Fruit fly (Drosophila melanogaster) whole organism, embryonic: ENCODE results near the gene nuf.
A peak's percentile ranks its signal among the peaks of the same experiment; 100 is the strongest.

ENCODE experiments used
- Adf1 ChIP-seq: fragments of 200-800 bp; sonication (Bioruptor generic); IDR thresholded peaks from 2 replicates; pipeline ENCODE4 v1.3.6; 2022; ENCODE audit warnings: missing biosample characterization, missing genetic modification characterization
- Awh ChIP-seq: fragments of 200-800 bp; sonication (Bioruptor generic); IDR thresholded peaks from 2 replicates; pipeline ENCODE4, ENCODE4 v1.3.6; 2022; ENCODE audit warnings: missing biosample characterization, missing genetic modification characterization
- Bteb2 ChIP-seq: fragments of 200-800 bp; sonication (Bioruptor generic); optimal IDR thresholded peaks from 2 replicates; lab custom pipeline; 2016; ENCODE audit warnings: missing biosample characterization, missing genetic modification characterization
- CG10431 ChIP-seq: fragments of 200-800 bp; sonication (Bioruptor generic); optimal IDR thresholded peaks from 3 replicates; lab custom pipeline; 2018; ENCODE audit warnings: missing biosample characterization, mild to moderate bottlenecking, missing genetic modification characterization
- CG11247 ChIP-seq: fragments of 200-800 bp; sonication (Bioruptor generic); IDR thresholded peaks from 2 replicates; pipeline ENCODE4 v1.3.6; 2022; ENCODE audit warnings: missing biosample characterization, missing genetic modification characterization
- CG12769 ChIP-seq: fragments of 200-800 bp; sonication (Bioruptor generic); optimal IDR thresholded peaks from 2 replicates; lab custom pipeline; 2019; ENCODE audit warnings: missing biosample characterization, mild to moderate bottlenecking, missing genetic modification characterization, moderate library complexity
- CG13287 ChIP-seq: fragments of 200-800 bp; sonication (Bioruptor generic); IDR thresholded peaks from 2 replicates; pipeline ENCODE4 v1.3.6; 2022; ENCODE audit warnings: missing biosample characterization, missing genetic modification characterization; ENCODE audit not compliant: partially characterized antibody
- CG14667 ChIP-seq: fragments of 200-800 bp; sonication (Bioruptor generic); IDR thresholded peaks from 2 replicates; pipeline ENCODE4 v1.3.6; 2022; ENCODE audit warnings: missing biosample characterization, missing genetic modification characterization
- CG15514 ChIP-seq: fragments of 200-800 bp; sonication (Bioruptor generic); optimal IDR thresholded peaks from 3 replicates; lab custom pipeline; 2017; ENCODE audit warnings: missing biosample characterization, missing genetic modification characterization, mild to moderate bottlenecking, moderate library complexity, missing genetic modification reagents
- CG2202 ChIP-seq: fragments of 200-800 bp; sonication (Bioruptor generic); optimal IDR thresholded peaks from 2 replicates; lab custom pipeline; 2018; ENCODE audit warnings: missing biosample characterization, mild to moderate bottlenecking, missing genetic modification characterization
- CG32772 ChIP-seq: fragments of 200-800 bp; sonication (Bioruptor generic); IDR thresholded peaks from 2 replicates; pipeline ENCODE4 v1.3.6; 2022; ENCODE audit warnings: missing biosample characterization, missing genetic modification characterization
- CG3407 ChIP-seq: fragments of 200-800 bp; sonication (Bioruptor generic); optimal IDR thresholded peaks from 2 replicates; lab custom pipeline; 2018; ENCODE audit warnings: missing biosample characterization, mild to moderate bottlenecking, missing genetic modification characterization
- CG3838 ChIP-seq: fragments of 200-800 bp; sonication (Bioruptor generic); optimal IDR thresholded peaks from 3 replicates; lab custom pipeline; 2016; ENCODE audit warnings: missing biosample characterization, missing genetic modification characterization
- CG4854 ChIP-seq: fragments of 200-800 bp; sonication (Bioruptor generic); optimal IDR thresholded peaks from 2 replicates; lab custom pipeline; 2016; ENCODE audit warnings: missing biosample characterization, missing genetic modification characterization, inconsistent platforms
- CG6683 ChIP-seq: fragments of 200-800 bp; sonication (Bioruptor generic); optimal IDR thresholded peaks from 2 replicates; lab custom pipeline; 2017; ENCODE audit warnings: missing biosample characterization, mild to moderate bottlenecking, missing genetic modification characterization, missing genetic modification reagents
- CG7745 ChIP-seq: fragments of 200-800 bp; sonication (Bioruptor generic); optimal IDR thresholded peaks from 2 replicates; lab custom pipeline; 2018; ENCODE audit warnings: missing biosample characterization, mild to moderate bottlenecking, missing genetic modification characterization, moderate library complexity
- CG8290 ChIP-seq, 3 experiments: fragments of 200-800 bp; sonication (Bioruptor generic); optimal IDR thresholded peaks; 2 replicates each; lab custom pipeline; 2016 to 2019; ENCODE audit warnings: missing biosample characterization in 3 of 3, missing genetic modification characterization in 3 of 3, mild to moderate bottlenecking in 2 of 3, moderate library complexity in 1 of 3
- CG9215 ChIP-seq: fragments of 200-800 bp; sonication (Bioruptor generic); IDR thresholded peaks from 2 replicates; pipeline ENCODE4 v1.3.6; 2022; ENCODE audit warnings: missing biosample characterization, missing genetic modification characterization
- CG9437 ChIP-seq: fragments of 200-800 bp; sonication (Bioruptor generic); optimal IDR thresholded peaks from 2 replicates; lab custom pipeline; 2018; ENCODE audit warnings: missing biosample characterization, mild to moderate bottlenecking, missing genetic modification characterization
- CG9817 ChIP-seq: fragments of 200-800 bp; sonication (Bioruptor generic); optimal IDR thresholded peaks from 2 replicates; lab custom pipeline; 2018; ENCODE audit warnings: missing biosample characterization, mild to moderate bottlenecking, missing genetic modification characterization, moderate library complexity
- Doc2 ChIP-seq: fragments of 200-800 bp; sonication (Bioruptor generic); IDR thresholded peaks from 2 replicates; pipeline ENCODE4 v1.3.6; 2022; ENCODE audit warnings: missing biosample characterization, missing genetic modification characterization
- Ets65A ChIP-seq: fragments of 200-800 bp; sonication (Bioruptor generic); peaks from one replicate; lab custom pipeline; 2016; ENCODE audit warnings: missing biosample characterization, missing genetic modification characterization
- Lpt ChIP-seq: fragments of >200 bp; optimal IDR thresholded peaks from 2 replicates; lab custom pipeline; 2018; ENCODE audit warnings: missing biosample characterization, missing genetic modification characterization
- MBD-R2 ChIP-seq: fragments of 200-800 bp; sonication (Bioruptor generic); IDR thresholded peaks from 2 replicates; pipeline ENCODE4 v1.3.6; 2022; ENCODE audit warnings: missing biosample characterization, missing genetic modification characterization
- Mad ChIP-seq: fragments of 200-800 bp; sonication (Bioruptor generic); optimal IDR thresholded peaks from 2 replicates; lab custom pipeline; 2016; ENCODE audit warnings: missing biosample characterization, missing genetic modification characterization
- Meics ChIP-seq: fragments of 200-800 bp; sonication (Bioruptor generic); optimal IDR thresholded peaks from 2 replicates; lab custom pipeline; 2017; ENCODE audit warnings: missing biosample characterization, mild to moderate bottlenecking, missing genetic modification characterization
- Nf-YC ChIP-seq: fragments of 200-800 bp; optimal IDR thresholded peaks from 3 replicates; lab custom pipeline; 2019; ENCODE audit warnings: missing biosample characterization, mild to moderate bottlenecking, missing genetic modification characterization, moderate library complexity
- Poxn ChIP-seq: fragments of 200-800 bp; sonication (Bioruptor generic); IDR thresholded peaks from 2 replicates; pipeline ENCODE4 v1.3.6; 2022; ENCODE audit warnings: missing biosample characterization, missing genetic modification characterization
- Six4 ChIP-seq: fragments of 200-800 bp; sonication (Bioruptor generic); optimal IDR thresholded peaks from 2 replicates; lab custom pipeline; 2016; ENCODE audit warnings: missing biosample characterization, missing genetic modification characterization
- Sox100B ChIP-seq: fragments of 200-800 bp; sonication (Bioruptor generic); optimal IDR thresholded peaks from 3 replicates; lab custom pipeline; 2018; ENCODE audit warnings: missing biosample characterization, mild to moderate bottlenecking, missing genetic modification characterization
- Sry-β ChIP-seq: fragments of 200-800 bp; sonication (Bioruptor generic); optimal IDR thresholded peaks from 2 replicates; lab custom pipeline; 2018; ENCODE audit warnings: missing biosample characterization, mild to moderate bottlenecking, missing genetic modification characterization, moderate library complexity
- abd-A ChIP-seq: fragments of 200-800 bp; sonication (Bioruptor generic); optimal IDR thresholded peaks from 3 replicates; lab custom pipeline; 2019; ENCODE audit warnings: missing biosample characterization, mild to moderate bottlenecking, missing genetic modification characterization, moderate library complexity
- ato ChIP-seq: fragments of 200-800 bp; sonication (Bioruptor generic); IDR thresholded peaks from 2 replicates; pipeline ENCODE4 v1.3.6; 2022; ENCODE audit warnings: missing biosample characterization, missing genetic modification characterization; ENCODE audit not compliant: partially characterized antibody
- cas ChIP-seq: fragments of 200-800 bp; sonication (Bioruptor generic); IDR thresholded peaks from 2 replicates; pipeline ENCODE4 v1.3.6; 2022; ENCODE audit warnings: missing biosample characterization, missing genetic modification characterization
- chif ChIP-seq, 2 experiments: fragments of 200-800 bp; sonication (Bioruptor generic); optimal IDR thresholded peaks; 3 replicates each; lab custom pipeline; 2016; ENCODE audit warnings: missing biosample characterization in 2 of 2, missing genetic modification characterization in 2 of 2
- ci ChIP-seq: fragments of 200-800 bp; sonication (Bioruptor generic); IDR thresholded peaks from 3 replicates; pipeline ENCODE4 v1.3.6; 2022; ENCODE audit warnings: missing biosample characterization, missing genetic modification characterization
- croc ChIP-seq: fragments of 200-800 bp; sonication (Bioruptor generic); conservative IDR thresholded peaks from 3 replicates; pipeline ENCODE4 v1.3.6; 2022; ENCODE audit warnings: missing biosample characterization, missing genetic modification characterization
- eve ChIP-seq, 2 experiments: fragments of >200 bp; optimal IDR thresholded peaks; 2 replicates each; lab custom pipeline; 2017; ENCODE audit warnings: missing biosample characterization in 2 of 2, missing genetic modification characterization in 2 of 2
- fd102C ChIP-seq: fragments of 200-800 bp; sonication (Bioruptor generic); optimal IDR thresholded peaks from 2 replicates; lab custom pipeline; 2018; ENCODE audit warnings: missing biosample characterization, mild to moderate bottlenecking, missing genetic modification characterization, moderate library complexity
- gsb-n ChIP-seq: fragments of 200-800 bp; sonication (Bioruptor generic); optimal IDR thresholded peaks from 3 replicates; lab custom pipeline; 2018; ENCODE audit warnings: missing biosample characterization, mild to moderate bottlenecking, missing genetic modification characterization
- ken ChIP-seq: fragments of 200-800 bp; sonication (Bioruptor generic); IDR thresholded peaks from 3 replicates; pipeline ENCODE4 v1.3.6; 2022; ENCODE audit warnings: missing biosample characterization, missing genetic modification characterization
- knrl ChIP-seq: fragments of 200-800 bp; sonication (Bioruptor generic); IDR thresholded peaks from 3 replicates; pipeline ENCODE4 v1.3.6; 2022; ENCODE audit warnings: missing biosample characterization, missing genetic modification characterization; ENCODE audit not compliant: partially characterized antibody
- nmo ChIP-seq: fragments of 200-800 bp; sonication (Bioruptor generic); optimal IDR thresholded peaks from 2 replicates; lab custom pipeline; 2018; ENCODE audit warnings: missing biosample characterization, mild to moderate bottlenecking, missing genetic modification characterization, moderate library complexity
- pnt ChIP-seq: fragments of 200-800 bp; sonication (Bioruptor generic); optimal IDR thresholded peaks from 3 replicates; lab custom pipeline; 2016; ENCODE audit warnings: missing biosample characterization, missing genetic modification characterization
- repo ChIP-seq: fragments of 200-800 bp; sonication (Bioruptor generic); optimal IDR thresholded peaks from 2 replicates; lab custom pipeline; 2016; ENCODE audit warnings: missing biosample characterization, missing genetic modification characterization
- sd ChIP-seq: fragments of 200-800 bp; sonication (Bioruptor generic); optimal IDR thresholded peaks from 3 replicates; lab custom pipeline; 2018; ENCODE audit warnings: missing biosample characterization, mild to moderate bottlenecking, missing genetic modification characterization, moderate library complexity
- sim ChIP-seq: fragments of 200-800 bp; sonication (Bioruptor generic); IDR thresholded peaks from 2 replicates; pipeline ENCODE4 v1.3.6; 2022; ENCODE audit warnings: missing biosample characterization, missing genetic modification characterization
- ssp ChIP-seq: fragments of 200-800 bp; sonication (Bioruptor generic); IDR thresholded peaks from 2 replicates; pipeline ENCODE4 v1.3.6; 2022; ENCODE audit warnings: missing biosample characterization, missing genetic modification characterization
- trh ChIP-seq: fragments of 200-800 bp; sonication (Bioruptor generic); optimal IDR thresholded peaks from 2 replicates; lab custom pipeline; 2016; ENCODE audit warnings: missing biosample characterization, missing genetic modification characterization
- tx ChIP-seq: fragments of 200-800 bp; sonication (Bioruptor generic); optimal IDR thresholded peaks from 2 replicates; lab custom pipeline; 2016; ENCODE audit warnings: missing biosample characterization, missing genetic modification characterization
- vfl ChIP-seq: fragments of 200-800 bp; sonication (Bioruptor generic); optimal IDR thresholded peaks from 2 replicates; lab custom pipeline; 2016; ENCODE audit warnings: missing biosample characterization, missing genetic modification characterization
- zf30C ChIP-seq: fragments of 200-800 bp; sonication (Bioruptor generic); optimal IDR thresholded peaks from 3 replicates; lab custom pipeline; 2018; ENCODE audit warnings: missing biosample characterization, mild to moderate bottlenecking, missing genetic modification characterization

Gene nuf

DNA sequence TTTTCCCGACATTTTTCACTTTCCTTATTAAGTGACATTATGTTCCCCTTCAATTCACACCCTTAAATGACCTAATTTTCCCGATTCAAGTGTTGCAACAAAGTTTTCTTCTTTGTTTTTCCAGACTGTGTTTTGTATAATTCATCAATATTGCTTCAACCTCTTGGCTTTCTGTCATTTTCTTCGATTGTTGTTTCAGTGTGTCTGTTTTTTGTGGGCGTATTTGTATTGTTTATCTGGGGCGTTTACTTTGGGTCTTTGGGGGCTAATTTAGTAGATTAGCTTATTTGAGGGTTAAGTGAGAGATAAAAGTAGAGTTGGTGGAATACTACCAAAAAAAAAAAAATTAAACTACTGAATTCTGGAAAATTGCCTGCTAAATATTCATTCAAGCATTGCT, 5.0 kb downstream of the nuf start (continued):
- TF ChIP-seq ci (GFP tag; lab: Robert Waterston, UW) = peak; percentile 82
- TF ChIP-seq CG14667 = no peak
- no peak for TF ChIP-seq CG9817 (tag; lab: Kevin White, UChicago)
- TF ChIP-seq croc (GFP tag; lab: Robert Waterston, UW) = no peak
- TF ChIP-seq CG11247 (GFP tag; lab: Robert Waterston, UW) = no peak
- TF ChIP-seq Sox100B (GFP tag; lab: Kevin White, UChicago) = peak; percentile 56
- TF ChIP-seq Sry-β (GFP tag; lab: Kevin White, UChicago) = peak; percentile 37
- TF ChIP-seq repo (GFP tag; lab: Kevin White, UChicago) = no peak
- peak; percentile 16 for TF ChIP-seq Six4 (GFP tag; lab: Kevin White, UChicago)
- TF ChIP-seq CG8290 (GFP tag; optimal IDR thresholded peaks at IDR 0.05; lab: Kevin White, UChicago) = no peak
- no peak for TF ChIP-seq CG8290 (tag; optimal IDR thresholded peaks at IDR 0.05; lab: Kevin White, UChicago)
- TF ChIP-seq CG6683 (GFP tag; lab: Kevin White, UChicago) = no peak
- no peak for TF ChIP-seq knrl (GFP tag; lab: Robert Waterston, UW)
- TF ChIP-seq CG3838 = no peak
- TF ChIP-seq Adf1 (GFP tag; lab: Robert Waterston, UW) = no peak
- no peak for TF ChIP-seq ato (GFP tag; lab: Robert Waterston, UW)
- TF ChIP-seq sim (GFP tag; lab: Robert Waterston, UW) = no peak
- TF ChIP-seq CG9215 (GFP tag; lab: Robert Waterston, UW) = no peak
- peak; percentile 39 for TF ChIP-seq CG2202
- no peak for TF ChIP-seq CG13287 (GFP tag; lab: Robert Waterston, UW)
- no peak for TF ChIP-seq CG4854 (GFP tag; lab: Kevin White, UChicago)
- TF ChIP-seq Bteb2 (GFP tag; lab: Kevin White, UChicago) = peak; percentile 29
- peak in 1 of 2 experiments; percentile 62 for TF ChIP-seq eve (GFP tag; optimal IDR thresholded peaks at IDR 0.05; lab: Kevin White, UChicago)
- TF ChIP-seq ssp (GFP tag; lab: Robert Waterston, UW) = no peak
- no peak for TF ChIP-seq Ets65A (GFP tag; lab: Kevin White, UChicago)
- no peak for TF ChIP-seq Nf-YC
- peak; percentile 29 for TF ChIP-seq CG15514 (GFP tag; lab: Kevin White, UChicago)
- peak; percentile 54 for TF ChIP-seq Meics (GFP tag; lab: Kevin White, UChicago)
- peak; percentile 82 for TF ChIP-seq Awh (GFP tag; lab: Robert Waterston, UW)
- no peak for TF ChIP-seq cas (GFP tag; lab: Robert Waterston, UW)
- peak; percentile 61 for TF ChIP-seq CG10431 (GFP tag; lab: Kevin White, UChicago)
- no peak for TF ChIP-seq abd-A (tag; lab: Kevin White, UChicago)
- no peak for TF ChIP-seq nmo
- TF ChIP-seq tx (GFP tag; lab: Kevin White, UChicago) = no peak
- TF ChIP-seq Mad (GFP tag; lab: Kevin White, UChicago) = no peak
- no peak for TF ChIP-seq CG9437
- TF ChIP-seq MBD-R2 (GFP tag; lab: Robert Waterston, UW) = no peak
- TF ChIP-seq CG32772 (GFP tag; lab: Robert Waterston, UW) = no peak
- TF ChIP-seq zf30C (GFP tag; lab: Kevin White, UChicago) = no peak
- TF ChIP-seq vfl (GFP tag; lab: Kevin White, UChicago) = no peak
- no peak for TF ChIP-seq gsb-n (tag; lab: Kevin White, UChicago)
- TF ChIP-seq CG3407 = peak; percentile 56
- TF ChIP-seq CG12769 = no peak
- no peak for TF ChIP-seq sd (tag; lab: Kevin White, UChicago)
- no peak for TF ChIP-seq Lpt (GFP tag; lab: Kevin White, UChicago)
- TF ChIP-seq Poxn = no peak
- TF ChIP-seq trh (GFP tag; lab: Kevin White, UChicago) = no peak
- no peak for TF ChIP-seq Doc2 (GFP tag; lab: Robert Waterston, UW)
- peak; percentile 2 for TF ChIP-seq pnt (GFP tag; lab: Kevin White, UChicago)
- no peak for TF ChIP-seq chif (GFP tag; optimal IDR thresholded peaks at IDR 0.05; lab: Kevin White, UChicago)
- TF ChIP-seq fd102C (GFP tag; lab: Kevin White, UChicago) = no peak
- TF ChIP-seq CG7745 (tag; lab: Kevin White, UChicago) = no peak
- TF ChIP-seq ken (GFP tag; lab: Robert Waterston, UW) = no peak
